Worm (Caenorhabditis elegans) whole organism, L1 larva: Measurements from ENCODE around the gene C01B10.11.

Experiments
- C16A3.4 ChIP-seq: fragments of 150-350 bp; optimal IDR thresholded peaks from 2 replicates; lab custom pipeline; 2014; ENCODE audit warnings: missing biosample characterization, missing genetic modification characterization
- C34B4.2 ChIP-seq: sonication (generic microtip); optimal IDR thresholded peaks from 2 replicates; lab custom pipeline; 2017; ENCODE audit warnings: mild to moderate bottlenecking, missing genetic modification characterization, missing compliant biosample characterization
- F16B12.6 ChIP-seq: fragments of 150-350 bp; optimal IDR thresholded peaks from 2 replicates; lab custom pipeline; 2014; ENCODE audit warnings: missing biosample characterization, missing genetic modification characterization
- alr-1 ChIP-seq: fragments of 200-800 bp; sonication (Bioruptor generic); optimal IDR thresholded peaks from 2 replicates; lab custom pipeline; 2018; ENCODE audit warnings: borderline replicate concordance, mild to moderate bottlenecking, missing genetic modification characterization, missing compliant biosample characterization
- aly-2 ChIP-seq: fragments of 150-350 bp; optimal IDR thresholded peaks from 2 replicates; lab custom pipeline; 2014; ENCODE audit warnings: missing biosample characterization, missing genetic modification characterization
- blmp-1 ChIP-seq: fragments of 150-350 bp; optimal IDR thresholded peaks from 2 replicates; lab custom pipeline; 2014; ENCODE audit warnings: missing biosample characterization, missing genetic modification characterization
- ceh-63 ChIP-seq: fragments of 200-800 bp; sonication (Bioruptor generic); optimal IDR thresholded peaks from 2 replicates; lab custom pipeline; 2018; ENCODE audit warnings: mild to moderate bottlenecking, missing genetic modification characterization, missing compliant biosample characterization
- ceh-8 ChIP-seq: fragments of 200-800 bp; sonication (Bioruptor generic); optimal IDR thresholded peaks from 2 replicates; lab custom pipeline; 2018; ENCODE audit warnings: mild to moderate bottlenecking, missing genetic modification characterization, moderate library complexity, missing compliant biosample characterization
- ceh-82 ChIP-seq, 3 experiments: fragments of 150-350 bp in 1 of 3; sonication (generic microtip) in 2 of 3; optimal IDR thresholded peaks; 2 replicates each; lab custom pipeline; 2014 to 2017; ENCODE audit warnings: missing biosample characterization in 3 of 3, missing genetic modification characterization in 3 of 3
- ceh-90 ChIP-seq: sonication (generic microtip); optimal IDR thresholded peaks from 2 replicates; lab custom pipeline; 2016; ENCODE audit warnings: missing genetic modification characterization, missing compliant biosample characterization
- ces-1 ChIP-seq: fragments of 150-350 bp; optimal IDR thresholded peaks from 2 replicates; lab custom pipeline; 2014; ENCODE audit warnings: missing biosample characterization, missing genetic modification reagents, missing genetic modification characterization
- dpl-1 ChIP-seq, 3 experiments: fragments of 150-350 bp in 2 of 3; sonication (generic microtip) in 1 of 3; optimal IDR thresholded peaks; 2 replicates each; lab custom pipeline; 2014 to 2017; ENCODE audit warnings: missing biosample characterization in 3 of 3, missing genetic modification characterization in 3 of 3, missing genetic modification reagents in 3 of 3
- dsc-1 ChIP-seq: sonication (generic microtip); optimal IDR thresholded peaks from 2 replicates; lab custom pipeline; 2016; ENCODE audit warnings: mild to moderate bottlenecking, missing genetic modification characterization, missing compliant biosample characterization
- efl-1 ChIP-seq, 4 experiments: fragments of 150-350 bp; optimal IDR thresholded peaks in 3 of 4; peaks in 1 of 4; 1 replicate in 1 of 4; 2 replicates in 3 of 4; lab custom pipeline; 2014; ENCODE audit warnings: missing biosample characterization in 2 of 4, missing genetic modification characterization in 2 of 4, missing genetic modification reagents in 2 of 4
- egl-13 ChIP-seq: sonication (generic microtip); optimal IDR thresholded peaks from 2 replicates; lab custom pipeline; 2016; ENCODE audit warnings: missing genotype, missing genetic modification reagents, missing genetic modification characterization, missing compliant biosample characterization
- elt-2 ChIP-seq: sonication (generic microtip); optimal IDR thresholded peaks from 2 replicates; lab custom pipeline; 2016; ENCODE audit warnings: missing genetic modification characterization, mild to moderate bottlenecking, inconsistent platforms, missing compliant biosample characterization, missing genetic modification reagents
- ets-5 ChIP-seq: fragments of 200-800 bp; sonication (Bioruptor generic); IDR thresholded peaks from 2 replicates; pipeline ENCODE4 v1.3.6; 2022; ENCODE audit warnings: missing genetic modification characterization, missing compliant biosample characterization
- fkh-10 ChIP-seq: sonication (generic microtip); optimal IDR thresholded peaks from 2 replicates; lab custom pipeline; 2017; ENCODE audit warnings: missing biosample characterization, missing genetic modification reagents, missing genetic modification characterization
- fkh-8 ChIP-seq: sonication (generic microtip); optimal IDR thresholded peaks from 2 replicates; lab custom pipeline; 2016; ENCODE audit warnings: mild to moderate bottlenecking, missing genetic modification characterization, missing compliant biosample characterization
- fos-1 ChIP-seq: fragments of 150-350 bp; optimal IDR thresholded peaks from 2 replicates; lab custom pipeline; 2014; ENCODE audit warnings: missing biosample characterization, missing genetic modification characterization
- grh-1 ChIP-seq: fragments of 200-800 bp; sonication (Bioruptor generic); IDR thresholded peaks from 2 replicates; pipeline ENCODE4 v1.3.6; 2022; ENCODE audit warnings: missing genetic modification reagents, missing genetic modification characterization, missing compliant biosample characterization
- hlh-17 ChIP-seq: fragments of 200-800 bp; sonication (Bioruptor generic); optimal IDR thresholded peaks from 2 replicates; lab custom pipeline; 2018; ENCODE audit warnings: missing genetic modification characterization, mild to moderate bottlenecking, missing compliant biosample characterization, moderate library complexity, borderline replicate concordance
- hlh-4 ChIP-seq: sonication (generic microtip); optimal IDR thresholded peaks from 2 replicates; lab custom pipeline; 2016; ENCODE audit warnings: mild to moderate bottlenecking, missing genetic modification characterization, missing compliant biosample characterization
- hpl-2 ChIP-seq: fragments of 150-350 bp; optimal IDR thresholded peaks from 2 replicates; lab custom pipeline; 2014; ENCODE audit warnings: missing biosample characterization, missing genetic modification reagents, missing genetic modification characterization
- isw-1 ChIP-seq: fragments of 200-800 bp; sonication (Bioruptor generic); IDR thresholded peaks from 2 replicates; pipeline ENCODE4 v1.3.6; 2022; ENCODE audit warnings: missing genetic modification characterization, missing compliant biosample characterization
- jun-1 ChIP-seq: fragments of 150-350 bp; optimal IDR thresholded peaks from 2 replicates; lab custom pipeline; 2014; ENCODE audit warnings: missing biosample characterization, missing genetic modification reagents, missing genetic modification characterization
- lin-13 ChIP-seq: fragments of 150-350 bp; optimal IDR thresholded peaks from 2 replicates; lab custom pipeline; 2014; ENCODE audit warnings: missing biosample characterization, missing genetic modification reagents, missing genetic modification characterization
- lin-14 ChIP-seq: fragments of 200-800 bp; sonication (Bioruptor generic); optimal IDR thresholded peaks from 2 replicates; lab custom pipeline; 2018; ENCODE audit warnings: mild to moderate bottlenecking, missing genetic modification characterization, moderate library complexity, missing compliant biosample characterization
- mab-9 ChIP-seq: fragments of 200-800 bp; sonication (Bioruptor generic); IDR thresholded peaks from 2 replicates; pipeline ENCODE4 v1.3.6; 2022; ENCODE audit warnings: missing genetic modification reagents, missing genetic modification characterization, missing compliant biosample characterization
- mep-1 ChIP-seq: fragments of 150-350 bp; optimal IDR thresholded peaks from 2 replicates; lab custom pipeline; 2014; ENCODE audit warnings: missing biosample characterization, missing genetic modification characterization
- nhr-11 ChIP-seq: fragments of 150-350 bp; optimal IDR thresholded peaks from 2 replicates; lab custom pipeline; 2014; ENCODE audit warnings: missing biosample characterization, missing genetic modification characterization
- nhr-12 ChIP-seq: sonication (generic microtip); optimal IDR thresholded peaks from 2 replicates; lab custom pipeline; 2017; ENCODE audit warnings: missing biosample characterization, missing genetic modification characterization
- nhr-19 ChIP-seq: fragments of 200-800 bp; sonication (Bioruptor generic); conservative IDR thresholded peaks from 2 replicates; pipeline ENCODE4 v1.3.6; 2022; ENCODE audit warnings: missing genetic modification characterization, missing compliant biosample characterization
- nhr-28 ChIP-seq: fragments of 150-350 bp; optimal IDR thresholded peaks from 2 replicates; lab custom pipeline; 2014; ENCODE audit warnings: missing biosample characterization, missing genetic modification characterization
- nhr-47 ChIP-seq: sonication (generic microtip); optimal IDR thresholded peaks from 2 replicates; lab custom pipeline; 2016; ENCODE audit warnings: mild to moderate bottlenecking, missing genetic modification characterization, moderate library complexity, missing compliant biosample characterization
- nhr-84 ChIP-seq: sonication (generic microtip); optimal IDR thresholded peaks from 2 replicates; lab custom pipeline; 2017; ENCODE audit warnings: missing biosample characterization, missing genetic modification characterization
- nhr-85 ChIP-seq: sonication (generic microtip); peaks from one replicate; lab custom pipeline; 2016; ENCODE audit warnings: missing genetic modification characterization, inconsistent platforms, missing compliant biosample characterization
- pqm-1 ChIP-seq: sonication (generic microtip); optimal IDR thresholded peaks from 3 replicates; lab custom pipeline; 2017; ENCODE audit warnings: missing biosample characterization, missing genetic modification characterization
- skn-1 ChIP-seq: fragments of 150-350 bp; optimal IDR thresholded peaks from 2 replicates; lab custom pipeline; 2014; ENCODE audit warnings: missing biosample characterization, missing genetic modification characterization
- snpc-4 ChIP-seq: fragments of 150-350 bp; optimal IDR thresholded peaks from 2 replicates; lab custom pipeline; 2014; ENCODE audit warnings: missing biosample characterization, missing genetic modification characterization
- sptf-1 ChIP-seq: fragments of 150-350 bp; optimal IDR thresholded peaks from 2 replicates; lab custom pipeline; 2014; ENCODE audit warnings: missing biosample characterization, missing genetic modification characterization
- sup-37 ChIP-seq: fragments of 200-800 bp; sonication (Bioruptor generic); optimal IDR thresholded peaks from 2 replicates; lab custom pipeline; 2018; ENCODE audit warnings: mild to moderate bottlenecking, missing genetic modification characterization, missing compliant biosample characterization
- tbx-2 ChIP-seq: sonication (generic microtip); optimal IDR thresholded peaks from 2 replicates; lab custom pipeline; 2016; ENCODE audit warnings: missing genetic modification characterization, missing compliant biosample characterization
- tlp-1 ChIP-seq: fragments of 150-350 bp; optimal IDR thresholded peaks from 2 replicates; lab custom pipeline; 2014; ENCODE audit warnings: missing biosample characterization, missing genetic modification characterization
- unc-30 ChIP-seq: sonication (generic microtip); optimal IDR thresholded peaks from 2 replicates; lab custom pipeline; 2017; ENCODE audit warnings: missing biosample characterization, missing genetic modification characterization
- unc-62 ChIP-seq: fragments of 150-350 bp; optimal IDR thresholded peaks from 2 replicates; lab custom pipeline; 2014; ENCODE audit warnings: missing biosample characterization, missing genetic modification reagents, missing genetic modification characterization
- ztf-11 ChIP-seq, 2 experiments: sonication (generic microtip); optimal IDR thresholded peaks; 2 replicates each; lab custom pipeline; 2016 to 2017; ENCODE audit warnings: missing genetic modification characterization in 2 of 2, missing biosample characterization in 1 of 2, missing compliant biosample characterization in 1 of 2
- ztf-4 ChIP-seq: fragments of 150-350 bp; optimal IDR thresholded peaks from 2 replicates; lab custom pipeline; 2014; ENCODE audit warnings: missing biosample characterization, missing genetic modification characterization

C01B10.11 gene

ce11 chrIV:6639880-6640279 lies 17.9 kb upstream of the C01B10.11 start, which contains the start of gene C01B10.6:
Gene C01B10.6, plus strand, starts transcription at chrIV:6640180.
- TF ChIP-seq lin-13 (GFP tag; lab: Kevin White, UChicago) = no peak
- TF ChIP-seq pqm-1 (tag; lab: Kevin White, UChicago) = no peak
- TF ChIP-seq unc-62 = no peak
- no peak for TF ChIP-seq ceh-8 (GFP tag; lab: Kevin White, UChicago)
- no peak for TF ChIP-seq fos-1 (tag; lab: Kevin White, UChicago)
- TF ChIP-seq isw-1 (GFP tag; lab: Robert Waterston, UW) = no peak
- TF ChIP-seq mab-9 (GFP tag; lab: Robert Waterston, UW) = no peak
- no peak for TF ChIP-seq hlh-4 (tag; lab: Kevin White, UChicago)
- no peak for TF ChIP-seq nhr-28 (tag; lab: Kevin White, UChicago)
- no peak for TF ChIP-seq tbx-2 (tag; lab: Kevin White, UChicago)
- TF ChIP-seq sptf-1 (tag; lab: Kevin White, UChicago) = no peak
- no peak for TF ChIP-seq tlp-1 (tag; lab: Kevin White, UChicago)
- TF ChIP-seq nhr-11 (tag; lab: Kevin White, UChicago) = no peak
- TF ChIP-seq ztf-11 (tag; optimal IDR thresholded peaks at IDR 0.05; lab: Kevin White, UChicago) = no peak
- TF ChIP-seq hlh-17 = no peak
- TF ChIP-seq elt-2 (tag; lab: Kevin White, UChicago) = no peak
- TF ChIP-seq skn-1 (tag; lab: Kevin White, UChicago) = no peak
- TF ChIP-seq nhr-47 = no peak
- TF ChIP-seq, all 84 proteins: peak for 0

ce11 chrIV:6645867-6646655 lies 11.7 kb upstream of the C01B10.11 start, which contains the start of gene hil-7:
Gene hil-7, plus strand, starts transcription at chrIV:6646312.
- TF ChIP-seq efl-1 (optimal IDR thresholded peaks at IDR 0.05; lab: Kevin White, UChicago) (peak; percentile 75 to 78), efl-1 (GFP tag; optimal IDR thresholded peaks at IDR 0.05 in 1 of 2; lab: Kevin White, UChicago) (peak; percentile 57 to 94), blmp-1 (tag; lab: Kevin White, UChicago) (peak; percentile 83), ets-5 (GFP tag; lab: Robert Waterston, UW) (no peak), nhr-84 (no peak), hlh-17 (no peak), ceh-82 (tag; optimal IDR thresholded peaks at IDR 0.05; lab: Kevin White, UChicago) (no peak), ztf-11 (tag; optimal IDR thresholded peaks at IDR 0.05; lab: Kevin White, UChicago) (peak in 1 of 2 experiments; percentile 75), fkh-10 (GFP tag; lab: Kevin White, UChicago) (no peak), C34B4.2 (no peak), snpc-4 (tag; lab: Kevin White, UChicago) (peak; percentile 69), jun-1 (tag; lab: Kevin White, UChicago) (peak; percentile 53), sup-37 (GFP tag; lab: Kevin White, UChicago) (no peak), nhr-12 (no peak), aly-2 (no peak), lin-14 (GFP tag; lab: Kevin White, UChicago) (peak; percentile 93), tlp-1 (tag; lab: Kevin White, UChicago) (no peak), unc-30 (tag; lab: Kevin White, UChicago) (no peak), hpl-2 (no peak), ztf-4 (tag; lab: Kevin White, UChicago) (peak; percentile 40), dsc-1 (peak; percentile 35), ceh-90 (tag; lab: Kevin White, UChicago) (no peak), mab-9 (GFP tag; lab: Robert Waterston, UW) (0 out of 2 replicates have a peak, but pooled peaks have one; percentile 28), fkh-8 (tag; lab: Kevin White, UChicago) (peak; percentile 68), dpl-1 (GFP tag; optimal IDR thresholded peaks at IDR 0.05; lab: Kevin White, UChicago) (peak; percentile 57 to 64 (median 63)), grh-1 (peak; percentile 59), F16B12.6 (no peak), C16A3.4 (tag; lab: Kevin White, UChicago) (peak; percentile 70), unc-62 (no peak), ces-1 (GFP tag; lab: Kevin White, UChicago) (no peak), nhr-85 (peak; percentile 94), ceh-63 (GFP tag; lab: Kevin White, UChicago) (no peak), mep-1 (tag; lab: Kevin White, UChicago) (peak; percentile 90), egl-13 (peak; percentile 44), alr-1 (no peak), nhr-19 (GFP tag; lab: Robert Waterston, UW) (peak; percentile 68), skn-1 (tag; lab: Kevin White, UChicago) (peak; percentile 52), lin-13 (GFP tag; lab: Kevin White, UChicago) (peak; percentile 77)
